Worm (Caenorhabditis elegans): Measurements from ENCODE around the gene Y69E1A.3.

ce11 chrIV:10916134-10916533 lies 36.0 kb upstream of the Y69E1A.3 start:
- TF ChIP-seq unc-130 (GFP tag; optimal IDR thresholded peaks at IDR 0.05) (no peak), dpff-1 (tag; optimal IDR thresholded peaks at IDR 0.05) (no peak)

All from whole organism, young adult.